Worm (Caenorhabditis elegans) whole organism, late embryonic: ENCODE results near the gene lgc-26.

Experiments
- F13H6.1 ChIP-seq: sonication (generic microtip); optimal IDR thresholded peaks from 2 replicates; lab custom pipeline; 2016; ENCODE audit warnings: missing genetic modification characterization, missing compliant biosample characterization
- ref-2 ChIP-seq: sonication (generic microtip); optimal IDR thresholded peaks from 2 replicates; lab custom pipeline; 2016; ENCODE audit warnings: missing genetic modification characterization, missing compliant biosample characterization
- zip-5 ChIP-seq: sonication (generic microtip); optimal IDR thresholded peaks from 2 replicates; lab custom pipeline; 2016; ENCODE audit warnings: missing genetic modification characterization, missing compliant biosample characterization

DNA sequence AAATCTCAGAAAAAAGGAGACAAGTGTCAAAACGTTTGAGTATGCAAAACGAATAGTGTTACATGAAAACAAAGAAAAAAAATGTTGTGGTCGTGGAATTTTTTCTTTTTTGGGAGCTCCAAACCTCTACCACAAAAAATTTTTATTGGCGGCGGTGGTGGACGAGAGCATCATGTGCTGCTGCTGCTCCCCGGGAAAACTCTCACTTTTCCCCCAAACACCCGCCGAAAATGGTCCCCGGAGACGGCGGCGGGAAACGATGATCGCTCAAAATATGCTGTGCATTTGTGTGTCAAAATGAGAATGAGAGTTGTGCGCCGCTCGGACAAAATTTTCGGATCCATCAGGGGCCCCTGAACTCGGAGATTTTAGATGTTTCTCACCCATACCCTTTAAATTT lies 27.7 kb downstream of the lgc-26 start:
- TF ChIP-seq ref-2 (no peak), zip-5 (tag; lab: Kevin White, UChicago) (no peak), F13H6.1 (tag; lab: Kevin White, UChicago) (no peak)
